Worm (Caenorhabditis elegans) whole organism, midembryonic: ENCODE results near the gene Y39E4B.13.

ENCODE experiments used
- T22C8.4 ChIP-seq: fragments of 200-800 bp; sonication (Bioruptor generic); IDR thresholded peaks from 2 replicates; pipeline ENCODE4 v1.3.6; 2022; ENCODE audit warnings: missing genetic modification characterization, missing compliant biosample characterization
- cog-1 ChIP-seq: sonication (generic microtip); optimal IDR thresholded peaks from 2 replicates; lab custom pipeline; 2016; ENCODE audit warnings: missing genetic modification characterization, missing compliant biosample characterization
- flt-1 ChIP-seq: fragments of 200-800 bp; sonication (Bioruptor generic); IDR thresholded peaks from 2 replicates; pipeline ENCODE4 v1.3.6; 2022; ENCODE audit warnings: missing genetic modification characterization, missing compliant biosample characterization
- klf-2 ChIP-seq: fragments of 200-800 bp; sonication (Bioruptor generic); conservative IDR thresholded peaks from 2 replicates; pipeline ENCODE4 v1.3.6; 2022; ENCODE audit warnings: missing genetic modification reagents, missing genetic modification characterization, missing compliant biosample characterization
- med-1 ChIP-seq: sonication (generic microtip); optimal IDR thresholded peaks from 2 replicates; lab custom pipeline; 2017; ENCODE audit warnings: missing genetic modification characterization, mild to moderate bottlenecking, missing compliant biosample characterization, antibody characterized with exemption, missing genetic modification reagents; ENCODE audit not compliant: insufficient read depth
- ref-1 ChIP-seq: fragments of 200-800 bp; sonication (Bioruptor generic); conservative IDR thresholded peaks from 2 replicates; pipeline ENCODE4 v1.3.6; 2022; ENCODE audit warnings: missing genetic modification reagents, missing genetic modification characterization, missing compliant biosample characterization
- tab-1 ChIP-seq: fragments of 200-800 bp; sonication (Bioruptor generic); IDR thresholded peaks from 2 replicates; pipeline ENCODE4 v1.3.6; 2022; ENCODE audit warnings: missing genetic modification characterization, missing compliant biosample characterization
- ztf-23 ChIP-seq: fragments of 200-800 bp; sonication (Bioruptor generic); IDR thresholded peaks from 2 replicates; pipeline ENCODE4 v1.3.6; 2022; ENCODE audit warnings: missing genetic modification reagents, missing genetic modification characterization, missing compliant biosample characterization
- ztf-29 ChIP-seq: fragments of 200-800 bp; sonication (Bioruptor generic); IDR thresholded peaks from 2 replicates; pipeline ENCODE4 v1.3.6; 2022; ENCODE audit warnings: missing genetic modification reagents, missing genetic modification characterization, missing compliant biosample characterization

ce11 chrIII:13066828-13067227 is 24.1 kb upstream of the Y39E4B.13 start:
- TF ChIP-seq tab-1 (no peak), klf-2 (GFP tag; lab: Robert Waterston, UW) (no peak), cog-1 (no peak), ztf-23 (GFP tag; lab: Robert Waterston, UW) (no peak), T22C8.4 (GFP tag; lab: Robert Waterston, UW) (no peak), ref-1 (GFP tag; lab: Robert Waterston, UW) (no peak), med-1 (GFP tag; lab: Kevin White, UChicago) (no peak), flt-1 (no peak), ztf-29 (no peak)
